Worm (Caenorhabditis elegans) whole organism, young adult: Measurements from ENCODE around the gene vps-15.
A peak's percentile ranks its signal among the peaks of the same experiment; 100 is the strongest.

Experiments
- B0035.1 ChIP-seq: sonication (generic microtip); optimal IDR thresholded peaks from 2 replicates; lab custom pipeline; 2016; ENCODE audit warnings: missing genetic modification characterization, mild to moderate bottlenecking, missing compliant biosample characterization, missing genotype, missing genetic modification reagents
- B0336.3 ChIP-seq: fragments of 200-800 bp; sonication (Bioruptor generic); IDR thresholded peaks from 2 replicates; pipeline ENCODE4 v1.3.6; 2022; ENCODE audit warnings: missing genetic modification characterization, missing compliant biosample characterization
- K12H6.12 ChIP-seq: fragments of 200-800 bp; sonication (Bioruptor generic); optimal IDR thresholded peaks from 2 replicates; lab custom pipeline; 2018; ENCODE audit warnings: mild to moderate bottlenecking, missing genetic modification characterization, missing compliant biosample characterization
- T26A5.8 ChIP-seq: sonication (generic microtip); optimal IDR thresholded peaks from 2 replicates; lab custom pipeline; 2016; ENCODE audit warnings: missing genetic modification characterization, missing compliant biosample characterization
- Y67H2A.10 ChIP-seq: fragments of 200-800 bp; sonication (Bioruptor generic); conservative IDR thresholded peaks from 2 replicates; pipeline ENCODE4 v1.3.6; 2022; ENCODE audit warnings: missing genetic modification reagents, missing genetic modification characterization, missing compliant biosample characterization
- Y79H2A.3 ChIP-seq: fragments of 200-800 bp; sonication (Bioruptor generic); conservative IDR thresholded peaks from 2 replicates; pipeline ENCODE4 v1.3.6; 2022; ENCODE audit warnings: missing genetic modification reagents, missing genetic modification characterization, missing compliant biosample characterization
- Y95B8A.8 ChIP-seq: fragments of 200-800 bp; sonication (Bioruptor generic); IDR thresholded peaks from 2 replicates; pipeline ENCODE4 v1.3.6; 2022; ENCODE audit warnings: missing genetic modification reagents, missing genetic modification characterization, missing compliant biosample characterization
- ZK185.1 ChIP-seq: sonication (generic microtip); optimal IDR thresholded peaks from 2 replicates; lab custom pipeline; 2016; ENCODE audit warnings: mild to moderate bottlenecking, missing genetic modification characterization, missing compliant biosample characterization; ENCODE audit not compliant: poor library complexity, severe bottlenecking
- athp-1 ChIP-seq: sonication (generic microtip); optimal IDR thresholded peaks from 2 replicates; lab custom pipeline; 2017; ENCODE audit warnings: mild to moderate bottlenecking, missing genetic modification characterization, missing compliant biosample characterization
- attf-3 ChIP-seq: fragments of 200-800 bp; sonication (Bioruptor generic); conservative IDR thresholded peaks from 2 replicates; pipeline ENCODE4 v1.3.6; 2022; ENCODE audit warnings: missing genetic modification reagents, missing genetic modification characterization, missing compliant biosample characterization
- attf-5 ChIP-seq: fragments of 200-800 bp; sonication (Bioruptor generic); optimal IDR thresholded peaks from 2 replicates; lab custom pipeline; 2018; ENCODE audit warnings: mild to moderate bottlenecking, missing genetic modification characterization, missing compliant biosample characterization
- attf-6 ChIP-seq: fragments of 200-800 bp; sonication (Bioruptor generic); IDR thresholded peaks from 2 replicates; pipeline ENCODE4 v1.3.6; 2022; ENCODE audit warnings: missing genetic modification reagents, missing genetic modification characterization, missing compliant biosample characterization
- bed-2 ChIP-seq: fragments of 200-800 bp; sonication (Bioruptor generic); IDR thresholded peaks from 2 replicates; pipeline ENCODE4 v1.3.6; 2022; ENCODE audit warnings: missing genetic modification reagents, missing genetic modification characterization, missing compliant biosample characterization
- cebp-1 ChIP-seq, 2 experiments: fragments of 200-800 bp in 1 of 2; sonication (Bioruptor generic) in 1 of 2; sonication (generic microtip) in 1 of 2; IDR thresholded peaks in 1 of 2; optimal IDR thresholded peaks in 1 of 2; 2 replicates each; pipeline versions ENCODE4 v1.3.6 to Lab custom; 2017 to 2022; ENCODE audit warnings: missing compliant biosample characterization in 2 of 2, missing genetic modification characterization in 2 of 2, mild to moderate bottlenecking in 1 of 2, missing genetic modification reagents in 1 of 2, moderate library complexity in 1 of 2
- ceh-100 ChIP-seq: fragments of 200-800 bp; sonication (Bioruptor generic); IDR thresholded peaks from 2 replicates; pipeline ENCODE4 v1.3.6; 2022; ENCODE audit warnings: missing genetic modification reagents, missing genetic modification characterization, missing compliant biosample characterization
- ceh-40 ChIP-seq: fragments of 200-800 bp; sonication (Bioruptor generic); IDR thresholded peaks from 2 replicates; pipeline ENCODE4 v1.3.6; 2022; ENCODE audit warnings: missing genetic modification characterization, missing compliant biosample characterization
- ceh-79 ChIP-seq: sonication (generic microtip); optimal IDR thresholded peaks from 2 replicates; lab custom pipeline; 2017; ENCODE audit warnings: mild to moderate bottlenecking, missing genetic modification characterization, missing compliant biosample characterization
- ceh-91 ChIP-seq: fragments of 200-800 bp; sonication (Bioruptor generic); IDR thresholded peaks from 2 replicates; pipeline ENCODE4 v1.3.6; 2022; ENCODE audit warnings: missing genetic modification reagents, missing genetic modification characterization, missing compliant biosample characterization
- chd-7 ChIP-seq: sonication (generic microtip); optimal IDR thresholded peaks from 2 replicates; lab custom pipeline; 2016; ENCODE audit warnings: mild to moderate bottlenecking, missing genetic modification characterization, moderate library complexity, missing compliant biosample characterization
- egl-44 ChIP-seq: fragments of 200-800 bp; sonication (Bioruptor generic); IDR thresholded peaks from 2 replicates; pipeline ENCODE4 v1.3.6; 2022; ENCODE audit warnings: missing genetic modification reagents, missing genetic modification characterization, missing compliant biosample characterization
- him-1 ChIP-seq: sonication (generic microtip); optimal IDR thresholded peaks from 2 replicates; lab custom pipeline; 2016; ENCODE audit warnings: missing genotype, missing genetic modification reagents, missing genetic modification characterization, missing compliant biosample characterization
- hmg-1.2 ChIP-seq: fragments of 200-800 bp; sonication (Bioruptor generic); IDR thresholded peaks from 2 replicates; pipeline ENCODE4 v1.3.6; 2022; ENCODE audit warnings: missing genetic modification reagents, missing genetic modification characterization, missing compliant biosample characterization
- let-526 ChIP-seq: fragments of 200-800 bp; sonication (Bioruptor generic); IDR thresholded peaks from 2 replicates; pipeline ENCODE4 v1.3.6; 2022; ENCODE audit warnings: missing genetic modification reagents, missing genetic modification characterization, missing compliant biosample characterization
- lin-26 ChIP-seq: fragments of 200-800 bp; sonication (Bioruptor generic); IDR thresholded peaks from 2 replicates; pipeline ENCODE4 v1.3.6; 2022; ENCODE audit warnings: missing genetic modification reagents, missing genetic modification characterization, missing compliant biosample characterization
- lin-35 ChIP-seq, 3 experiments: fragments of 150-350 bp in 2 of 3; sonication (generic microtip) in 1 of 3; optimal IDR thresholded peaks; 2 replicates each; lab custom pipeline; 2014 to 2018; ENCODE audit warnings: missing biosample characterization in 3 of 3, missing genetic modification characterization in 3 of 3, missing genetic modification reagents in 3 of 3
- lin-40 ChIP-seq: sonication (generic microtip); optimal IDR thresholded peaks from 2 replicates; lab custom pipeline; 2016; ENCODE audit warnings: missing genetic modification characterization, mild to moderate bottlenecking, missing compliant biosample characterization, missing genotype, missing genetic modification reagents
- lir-1 ChIP-seq: fragments of 200-800 bp; sonication (Bioruptor generic); conservative IDR thresholded peaks from 2 replicates; pipeline ENCODE4 v1.3.6; 2022; ENCODE audit warnings: missing genetic modification reagents, missing genetic modification characterization, missing compliant biosample characterization
- madf-10 ChIP-seq: sonication (generic microtip); optimal IDR thresholded peaks from 2 replicates; lab custom pipeline; 2016; ENCODE audit warnings: mild to moderate bottlenecking, missing genetic modification characterization, missing compliant biosample characterization
- madf-3 ChIP-seq: fragments of 200-800 bp; sonication (Bioruptor generic); IDR thresholded peaks from 2 replicates; pipeline ENCODE4 v1.3.6; 2022; ENCODE audit warnings: missing genetic modification reagents, missing genetic modification characterization, missing compliant biosample characterization
- mcd-1 ChIP-seq: fragments of 200-800 bp; sonication (Bioruptor generic); IDR thresholded peaks from 2 replicates; pipeline ENCODE4 v1.3.6; 2022; ENCODE audit warnings: missing genetic modification reagents, missing genetic modification characterization, missing compliant biosample characterization
- mel-28 ChIP-seq: sonication (generic microtip); optimal IDR thresholded peaks from 2 replicates; lab custom pipeline; 2016; ENCODE audit warnings: borderline replicate concordance, mild to moderate bottlenecking, missing genetic modification characterization, missing compliant biosample characterization
- nhr-179 ChIP-seq: sonication (generic microtip); optimal IDR thresholded peaks from 2 replicates; lab custom pipeline; 2016; ENCODE audit warnings: mild to moderate bottlenecking, missing genetic modification characterization, missing compliant biosample characterization
- nhr-27 ChIP-seq: fragments of 200-800 bp; sonication (Bioruptor generic); optimal IDR thresholded peaks from 2 replicates; lab custom pipeline; 2018; ENCODE audit warnings: mild to moderate bottlenecking, missing genetic modification characterization, moderate library complexity, missing compliant biosample characterization
- pbrm-1 ChIP-seq: fragments of 200-800 bp; sonication (Bioruptor generic); IDR thresholded peaks from 2 replicates; pipeline ENCODE4 v1.3.6; 2022; ENCODE audit warnings: missing genetic modification reagents, missing genetic modification characterization, missing compliant biosample characterization
- pha-4 ChIP-seq: fragments of 150-350 bp; sonication (generic microtip); optimal IDR thresholded peaks from 2 replicates; lab custom pipeline; 2014; ENCODE audit warnings: missing biosample characterization, missing genetic modification reagents, missing genetic modification characterization
- rec-8 ChIP-seq, 2 experiments: sonication (generic microtip); optimal IDR thresholded peaks; 2 replicates each; lab custom pipeline; 2016; ENCODE audit warnings: mild to moderate bottlenecking in 2 of 2, missing genetic modification characterization in 2 of 2, missing genetic modification reagents in 2 of 2, missing genotype in 2 of 2, missing biosample characterization in 1 of 2, missing compliant biosample characterization in 1 of 2, moderate library complexity in 1 of 2
- snpc-1.1 ChIP-seq: sonication (generic microtip); optimal IDR thresholded peaks from 2 replicates; lab custom pipeline; 2017; ENCODE audit warnings: missing genetic modification characterization, mild to moderate bottlenecking, missing compliant biosample characterization, antibody characterized with exemption, moderate library complexity, missing genotype, missing genetic modification reagents; ENCODE audit not compliant: insufficient read depth
- snpc-1.3 ChIP-seq: sonication (generic microtip); optimal IDR thresholded peaks from 2 replicates; lab custom pipeline; 2017; ENCODE audit warnings: missing genetic modification characterization, mild to moderate bottlenecking, missing compliant biosample characterization, antibody characterized with exemption, moderate library complexity, missing genotype, missing genetic modification reagents; ENCODE audit not compliant: insufficient read depth
- tlf-1 ChIP-seq: fragments of 200-800 bp; sonication (Bioruptor generic); optimal IDR thresholded peaks from 2 replicates; lab custom pipeline; 2018; ENCODE audit warnings: mild to moderate bottlenecking, missing genetic modification characterization, missing compliant biosample characterization
- zfh-2 ChIP-seq: fragments of 200-800 bp; sonication (Bioruptor generic); conservative IDR thresholded peaks from 2 replicates; pipeline ENCODE4 v1.3.6; 2022; ENCODE audit warnings: missing genetic modification reagents, missing genetic modification characterization, missing compliant biosample characterization
- ztf-18 ChIP-seq: sonication (generic microtip); optimal IDR thresholded peaks from 2 replicates; lab custom pipeline; 2016; ENCODE audit warnings: missing genotype, mild to moderate bottlenecking, missing genetic modification characterization, missing compliant biosample characterization
- ztf-25 ChIP-seq: fragments of 200-800 bp; sonication (Bioruptor generic); IDR thresholded peaks from 2 replicates; pipeline ENCODE4 v1.3.6; 2022; ENCODE audit warnings: missing genetic modification reagents, missing genetic modification characterization, missing compliant biosample characterization
- ztf-28 ChIP-seq: fragments of 200-800 bp; sonication (Bioruptor generic); IDR thresholded peaks from 2 replicates; pipeline ENCODE4 v1.3.6; 2022; ENCODE audit warnings: missing genetic modification reagents, missing genetic modification characterization, missing compliant biosample characterization
- ztf-3 ChIP-seq: fragments of 200-800 bp; sonication (Bioruptor generic); optimal IDR thresholded peaks from 2 replicates; lab custom pipeline; 2018; ENCODE audit warnings: mild to moderate bottlenecking, missing genetic modification characterization, missing compliant biosample characterization

vps-15 gene

DNA sequence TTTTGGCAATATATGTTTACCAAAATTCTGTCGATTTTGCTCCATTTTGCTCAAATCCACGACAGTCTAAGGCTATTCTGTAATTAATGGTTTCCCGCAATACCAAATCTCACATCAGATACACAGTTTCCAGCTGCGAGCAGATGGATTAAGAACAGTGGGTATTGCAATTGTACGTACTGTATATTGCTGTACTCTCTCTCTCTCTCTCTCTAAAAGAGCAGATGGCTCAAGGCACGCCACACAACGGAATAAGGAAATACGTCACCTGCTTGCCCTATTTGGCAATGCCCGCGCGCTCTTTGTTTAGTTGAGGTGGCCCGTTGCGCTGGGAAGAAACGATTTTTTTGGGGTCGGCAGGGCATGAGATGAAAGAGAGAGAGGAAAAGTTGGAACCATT, 25.1 kb downstream of the vps-15 start:
- TF ChIP-seq pbrm-1 (GFP tag; lab: Robert Waterston, UW) (no peak), K12H6.12 (tag; lab: Kevin White, UChicago) (no peak), mcd-1 (no peak), bed-2 (GFP tag; lab: Robert Waterston, UW) (no peak), cebp-1 (GFP tag; IDR thresholded peaks at IDR 0.05; lab: Robert Waterston, UW) (no peak), cebp-1 (tag; optimal IDR thresholded peaks at IDR 0.05; lab: Kevin White, UChicago) (no peak), ztf-18 (no peak), Y67H2A.10 (GFP tag; lab: Robert Waterston, UW) (no peak), ZK185.1 (no peak), lir-1 (GFP tag; lab: Robert Waterston, UW) (no peak), attf-3 (GFP tag; lab: Robert Waterston, UW) (no peak), ceh-100 (GFP tag; lab: Robert Waterston, UW) (no peak), athp-1 (tag; lab: Kevin White, UChicago) (no peak), ztf-3 (no peak), attf-5 (GFP tag; lab: Kevin White, UChicago) (no peak), chd-7 (tag; lab: Kevin White, UChicago) (no peak), him-1 (tag; lab: Kevin White, UChicago) (no peak), ceh-79 (tag; lab: Kevin White, UChicago) (no peak), madf-10 (tag; lab: Kevin White, UChicago) (no peak)

DNA sequence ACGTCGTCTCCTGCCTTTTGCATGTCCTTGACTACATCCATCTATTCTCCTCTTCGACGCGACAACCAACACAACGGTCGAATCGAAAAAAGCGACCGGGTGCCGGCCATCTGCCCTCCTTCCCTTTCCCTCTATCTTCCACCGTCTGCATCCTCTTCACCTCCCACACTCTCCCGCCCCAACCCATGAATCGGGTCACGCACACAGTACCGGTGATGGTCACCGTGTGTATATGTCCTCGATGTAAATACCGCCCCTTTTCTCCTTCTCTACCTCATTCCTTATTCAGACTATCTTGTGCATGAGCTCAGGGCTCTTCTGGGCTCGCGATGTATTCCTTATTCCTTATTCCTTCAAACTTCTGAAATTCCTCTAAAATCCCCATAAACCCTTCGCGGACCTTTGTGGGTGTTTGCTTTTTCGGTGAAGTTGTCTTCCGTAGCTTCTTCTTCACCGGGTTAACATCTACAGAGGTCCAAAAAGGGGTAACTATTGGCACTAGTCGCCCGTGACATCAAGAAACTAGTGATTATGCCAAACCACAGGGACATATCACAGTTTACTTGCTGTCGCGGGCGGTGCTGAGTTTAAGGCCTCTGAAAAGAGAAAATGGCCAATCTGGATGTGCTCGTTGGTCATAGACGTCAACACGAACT, 26.1 kb downstream of the vps-15 start:
- TF ChIP-seq him-1 (tag; lab: Kevin White, UChicago) (no peak), lin-26 (GFP tag; lab: Robert Waterston, UW) (peak; percentile 65), Y95B8A.8 (GFP tag; lab: Robert Waterston, UW) (no peak), zfh-2 (GFP tag; lab: Robert Waterston, UW) (peak; percentile 57), ztf-28 (GFP tag; lab: Robert Waterston, UW) (no peak), let-526 (GFP tag; lab: Robert Waterston, UW) (no peak), nhr-179 (no peak), nhr-27 (tag; lab: Kevin White, UChicago) (no peak), tlf-1 (no peak), ceh-40 (GFP tag; lab: Robert Waterston, UW) (no peak), ztf-25 (GFP tag; lab: Robert Waterston, UW) (0 out of 2 replicates have a peak, but pooled peaks have one; percentile 37), hmg-1.2 (GFP tag; lab: Robert Waterston, UW) (peak; percentile 51; the same call in 1 of the 2 replicates), chd-7 (tag; lab: Kevin White, UChicago) (no peak), egl-44 (GFP tag; lab: Robert Waterston, UW) (no peak), T26A5.8 (tag; lab: Kevin White, UChicago) (no peak)

DNA sequence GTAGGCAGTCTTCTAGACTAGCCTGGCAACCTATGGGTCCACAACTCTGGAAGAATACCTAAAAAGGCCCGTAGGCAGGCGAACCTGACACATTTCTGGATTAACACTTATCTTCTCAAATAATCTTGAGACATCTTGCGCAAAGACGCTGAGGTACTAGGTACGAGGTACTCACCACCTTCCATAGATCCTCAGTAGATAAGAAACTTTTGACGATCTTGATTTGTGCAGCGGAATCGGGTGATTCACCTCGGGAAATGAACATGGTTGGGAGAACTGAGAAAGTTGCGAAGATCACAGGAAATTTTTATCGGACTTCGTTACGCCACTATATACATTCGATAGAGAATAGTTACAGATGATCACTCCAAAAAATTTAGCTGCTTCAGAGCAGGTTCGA, 27.5 kb downstream of the vps-15 start:
- no peak for TF ChIP-seq lin-35 (GFP tag; optimal IDR thresholded peaks at IDR 0.05; lab: Kevin White, UChicago)
- TF ChIP-seq B0336.3 (GFP tag; lab: Robert Waterston, UW): no peak
- no peak for TF ChIP-seq zfh-2 (GFP tag; lab: Robert Waterston, UW)
- TF ChIP-seq mcd-1: no peak
- TF ChIP-seq pha-4 (tag; lab: Kevin White, UChicago): no peak
- TF ChIP-seq ceh-91 (GFP tag; lab: Robert Waterston, UW): no peak
- TF ChIP-seq madf-3 (GFP tag; lab: Robert Waterston, UW): no peak
- TF ChIP-seq rec-8 (tag; optimal IDR thresholded peaks at IDR 0.05; lab: Kevin White, UChicago): no peak
- no peak for TF ChIP-seq Y79H2A.3 (GFP tag; lab: Robert Waterston, UW)
- no peak for TF ChIP-seq snpc-1.3 (tag; lab: Kevin White, UChicago)
- no peak for TF ChIP-seq tlf-1
- no peak for TF ChIP-seq attf-6 (GFP tag; lab: Robert Waterston, UW)
- TF ChIP-seq B0035.1 (tag; lab: Kevin White, UChicago): no peak
- TF ChIP-seq mel-28 (tag; lab: Kevin White, UChicago): no peak
- no peak for TF ChIP-seq lin-40 (tag; lab: Kevin White, UChicago)
- no peak for TF ChIP-seq ceh-100 (GFP tag; lab: Robert Waterston, UW)
- no peak for TF ChIP-seq snpc-1.1 (tag; lab: Kevin White, UChicago)
